Worm (Caenorhabditis elegans) whole organism, midembryonic: ENCODE data around the gene dpyd-1.

ENCODE experiments used
- cog-1 ChIP-seq: sonication (generic microtip); optimal IDR thresholded peaks from 2 replicates; lab custom pipeline; 2016; ENCODE audit warnings: missing genetic modification characterization, missing compliant biosample characterization
- ref-1 ChIP-seq: fragments of 200-800 bp; sonication (Bioruptor generic); conservative IDR thresholded peaks from 2 replicates; pipeline ENCODE4 v1.3.6; 2022; ENCODE audit warnings: missing genetic modification reagents, missing genetic modification characterization, missing compliant biosample characterization
- ztf-29 ChIP-seq: fragments of 200-800 bp; sonication (Bioruptor generic); IDR thresholded peaks from 2 replicates; pipeline ENCODE4 v1.3.6; 2022; ENCODE audit warnings: missing genetic modification reagents, missing genetic modification characterization, missing compliant biosample characterization

DNA sequence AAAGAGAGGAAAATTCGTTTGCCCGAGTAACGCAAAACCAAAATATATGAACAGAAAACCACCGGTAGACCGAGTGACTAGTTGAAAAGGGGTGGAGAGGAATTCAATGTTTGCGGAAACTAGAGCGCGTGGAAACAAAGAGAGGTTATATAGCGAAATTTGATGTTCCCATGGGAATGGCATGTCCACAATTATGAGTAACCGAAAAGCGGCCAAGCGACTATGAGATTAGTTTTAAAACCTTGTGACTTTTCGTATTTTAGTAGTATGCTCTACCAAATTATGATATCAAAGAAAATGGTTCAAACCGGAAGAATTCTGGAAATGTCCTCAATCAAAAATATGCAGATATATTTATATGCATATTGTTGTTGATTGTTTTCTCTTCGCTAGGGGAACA, 45.0 kb downstream of the dpyd-1 start:
- no peak for TF ChIP-seq ref-1 (GFP tag; lab: Robert Waterston, UW)
- no peak for TF ChIP-seq cog-1 (tag; lab: Kevin White, UChicago)
- TF ChIP-seq ztf-29 (GFP tag; lab: Robert Waterston, UW): no peak
